Fruit fly (Drosophila melanogaster) whole organism, embryonic: ENCODE data around the gene scrib.

Experiments used
- Abd-B ChIP-seq: fragments of 200-800 bp; sonication (Bioruptor generic); optimal IDR thresholded peaks from 2 replicates; lab custom pipeline; 2018; ENCODE audit warnings: missing biosample characterization, mild to moderate bottlenecking, missing genetic modification characterization, moderate library complexity
- Bgb ChIP-seq: fragments of 200-800 bp; sonication (Bioruptor generic); IDR thresholded peaks from 2 replicates; pipeline ENCODE4 v1.3.6; 2022; ENCODE audit warnings: missing biosample characterization, missing genetic modification characterization; ENCODE audit not compliant: partially characterized antibody
- CG10431 ChIP-seq: fragments of 200-800 bp; sonication (Bioruptor generic); optimal IDR thresholded peaks from 3 replicates; lab custom pipeline; 2018; ENCODE audit warnings: missing biosample characterization, mild to moderate bottlenecking, missing genetic modification characterization
- CG10565 ChIP-seq: fragments of 200-800 bp; sonication (Bioruptor generic); optimal IDR thresholded peaks from 3 replicates; lab custom pipeline; 2016; ENCODE audit warnings: missing biosample characterization, mild to moderate bottlenecking, missing genetic modification characterization
- CG11696 ChIP-seq: fragments of 200-800 bp; sonication (Bioruptor generic); IDR thresholded peaks from 2 replicates; pipeline ENCODE4 v1.3.6; 2022; ENCODE audit warnings: missing biosample characterization, missing genetic modification characterization
- CG13123 ChIP-seq: fragments of 200-800 bp; sonication (Bioruptor generic); optimal IDR thresholded peaks from 2 replicates; lab custom pipeline; 2016; ENCODE audit warnings: missing biosample characterization, missing genetic modification characterization
- CG1647 ChIP-seq: fragments of 200-800 bp; sonication (Bioruptor generic); optimal IDR thresholded peaks from 3 replicates; lab custom pipeline; 2016; ENCODE audit warnings: missing biosample characterization, missing genetic modification characterization
- CG18011 ChIP-seq: fragments of 200-800 bp; sonication (Bioruptor generic); optimal IDR thresholded peaks from 2 replicates; lab custom pipeline; 2017; ENCODE audit warnings: missing biosample characterization, missing genetic modification characterization, mild to moderate bottlenecking, moderate library complexity, missing genotype
- CG18476 ChIP-seq: fragments of 200-800 bp; sonication (Bioruptor generic); optimal IDR thresholded peaks from 2 replicates; lab custom pipeline; 2016; ENCODE audit warnings: missing biosample characterization, mild to moderate bottlenecking, missing genetic modification characterization
- CG2116 ChIP-seq: fragments of 200-800 bp; sonication (Bioruptor generic); optimal IDR thresholded peaks from 3 replicates; lab custom pipeline; 2018; ENCODE audit warnings: missing biosample characterization, mild to moderate bottlenecking, missing genetic modification characterization
- CG2120 ChIP-seq: fragments of 200-800 bp; sonication (Bioruptor generic); optimal IDR thresholded peaks from 3 replicates; lab custom pipeline; 2016; ENCODE audit warnings: missing biosample characterization, missing genetic modification characterization
- CG3163 ChIP-seq: fragments of 200-800 bp; sonication (Bioruptor generic); optimal IDR thresholded peaks from 3 replicates; lab custom pipeline; 2016; ENCODE audit warnings: missing biosample characterization, missing genetic modification characterization
- CG3407 ChIP-seq: fragments of 200-800 bp; sonication (Bioruptor generic); optimal IDR thresholded peaks from 2 replicates; lab custom pipeline; 2018; ENCODE audit warnings: missing biosample characterization, mild to moderate bottlenecking, missing genetic modification characterization
- CG3838 ChIP-seq: fragments of 200-800 bp; sonication (Bioruptor generic); optimal IDR thresholded peaks from 3 replicates; lab custom pipeline; 2016; ENCODE audit warnings: missing biosample characterization, missing genetic modification characterization
- CG43689 ChIP-seq: fragments of 200-800 bp; sonication (Bioruptor generic); IDR thresholded peaks from 2 replicates; pipeline ENCODE4 v1.3.6; 2022; ENCODE audit warnings: missing biosample characterization, missing genetic modification characterization
- CG7372 ChIP-seq: fragments of 200-800 bp; sonication (Bioruptor generic); IDR thresholded peaks from 2 replicates; pipeline ENCODE4 v1.3.6; 2022; ENCODE audit warnings: missing biosample characterization, missing genetic modification characterization
- CG7839 ChIP-seq: fragments of 200-800 bp; sonication (Bioruptor generic); optimal IDR thresholded peaks from 3 replicates; lab custom pipeline; 2018; ENCODE audit warnings: missing biosample characterization, mild to moderate bottlenecking, missing genetic modification characterization, moderate library complexity
- CG8944 ChIP-seq: fragments of 200-800 bp; sonication (Bioruptor generic); optimal IDR thresholded peaks from 3 replicates; lab custom pipeline; 2016; ENCODE audit warnings: missing biosample characterization, missing genetic modification characterization
- Camta ChIP-seq: fragments of 200-800 bp; sonication (Bioruptor generic); optimal IDR thresholded peaks from 2 replicates; lab custom pipeline; 2016; ENCODE audit warnings: missing biosample characterization, missing genetic modification characterization
- Dbx ChIP-seq: fragments of 200-800 bp; sonication (Bioruptor generic); IDR thresholded peaks from 3 replicates; pipeline ENCODE4 v1.3.6; 2022; ENCODE audit warnings: missing biosample characterization, missing genetic modification characterization
- Dp ChIP-seq: fragments of 200-800 bp; sonication (Bioruptor generic); optimal IDR thresholded peaks from 2 replicates; lab custom pipeline; 2018; ENCODE audit warnings: missing biosample characterization, mild to moderate bottlenecking, missing genetic modification characterization, moderate library complexity
- GATAe ChIP-seq: fragments of 200-800 bp; sonication (Bioruptor generic); conservative IDR thresholded peaks from 2 replicates; pipeline ENCODE4 v1.3.6; 2022; ENCODE audit warnings: missing biosample characterization, missing genetic modification characterization
- HLH3B ChIP-seq: fragments of 200-800 bp; sonication (Bioruptor generic); IDR thresholded peaks from 2 replicates; pipeline ENCODE4 v1.3.6; 2022; ENCODE audit warnings: missing biosample characterization, missing genetic modification characterization
- Hmx ChIP-seq: fragments of 200-800 bp; sonication (Bioruptor generic); optimal IDR thresholded peaks from 2 replicates; lab custom pipeline; 2016; ENCODE audit warnings: missing biosample characterization, missing genetic modification characterization
- Hr51 ChIP-seq, 2 experiments: fragments of 200-800 bp; sonication (Bioruptor generic); optimal IDR thresholded peaks; 2 replicates in 1 of 2; 3 replicates in 1 of 2; lab custom pipeline; 2016 to 2018; ENCODE audit warnings: missing biosample characterization in 2 of 2, missing genetic modification characterization in 2 of 2, mild to moderate bottlenecking in 1 of 2, moderate library complexity in 1 of 2
- NfI ChIP-seq: fragments of 200-800 bp; sonication (Bioruptor generic); optimal IDR thresholded peaks from 3 replicates; lab custom pipeline; 2018; ENCODE audit warnings: missing biosample characterization, mild to moderate bottlenecking, missing genetic modification characterization, moderate library complexity
- PHDP ChIP-seq: fragments of 200-800 bp; sonication (Bioruptor generic); optimal IDR thresholded peaks from 3 replicates; lab custom pipeline; 2018; ENCODE audit warnings: missing biosample characterization, mild to moderate bottlenecking, missing genetic modification characterization, moderate library complexity
- Rfx ChIP-seq: fragments of 200-800 bp; sonication (Bioruptor generic); IDR thresholded peaks from 2 replicates; pipeline ENCODE4 v1.3.6; 2022; ENCODE audit warnings: missing biosample characterization, missing genetic modification characterization
- Taf1 ChIP-seq: fragments of 200-800 bp; sonication (Bioruptor generic); IDR thresholded peaks from 2 replicates; pipeline ENCODE4 v1.3.6; 2022; ENCODE audit warnings: missing biosample characterization, missing genetic modification characterization
- al ChIP-seq: fragments of 200-800 bp; sonication (Bioruptor generic); IDR thresholded peaks from 2 replicates; pipeline ENCODE4 v1.3.6; 2022; ENCODE audit warnings: missing biosample characterization, missing genetic modification characterization
- bcd ChIP-seq: fragments of 200-800 bp; sonication (Bioruptor generic); optimal IDR thresholded peaks from 2 replicates; lab custom pipeline; 2017; ENCODE audit warnings: missing biosample characterization, mild to moderate bottlenecking, missing genetic modification characterization
- bsh ChIP-seq, 2 experiments: fragments of 200-800 bp; sonication (Bioruptor generic); optimal IDR thresholded peaks; 2 replicates each; lab custom pipeline; 2017 to 2018; ENCODE audit warnings: mild to moderate bottlenecking in 2 of 2, missing biosample characterization in 2 of 2, missing genetic modification characterization in 2 of 2, moderate library complexity in 1 of 2
- dmrt99B ChIP-seq: fragments of 200-800 bp; sonication (Bioruptor generic); optimal IDR thresholded peaks from 2 replicates; lab custom pipeline; 2018; ENCODE audit warnings: missing biosample characterization, mild to moderate bottlenecking, missing genetic modification characterization, moderate library complexity
- dysf ChIP-seq: fragments of 200-800 bp; sonication (Bioruptor generic); IDR thresholded peaks from 3 replicates; pipeline ENCODE4 v1.3.6; 2022; ENCODE audit warnings: missing biosample characterization, missing genetic modification characterization
- eyg ChIP-seq: fragments of 200-800 bp; sonication (Bioruptor generic); optimal IDR thresholded peaks from 3 replicates; lab custom pipeline; 2016; ENCODE audit warnings: missing biosample characterization, missing genetic modification characterization
- fru ChIP-seq: fragments of >200 bp; optimal IDR thresholded peaks from 2 replicates; lab custom pipeline; 2017
- gsb-n ChIP-seq: fragments of 200-800 bp; sonication (Bioruptor generic); optimal IDR thresholded peaks from 3 replicates; lab custom pipeline; 2018; ENCODE audit warnings: missing biosample characterization, mild to moderate bottlenecking, missing genetic modification characterization
- hbn ChIP-seq: fragments of 200-800 bp; sonication (Bioruptor generic); IDR thresholded peaks from 2 replicates; pipeline ENCODE4 v1.3.6; 2022; ENCODE audit warnings: missing biosample characterization, missing genetic modification characterization; ENCODE audit not compliant: partially characterized antibody
- her ChIP-seq: fragments of 200-800 bp; sonication (Bioruptor generic); optimal IDR thresholded peaks from 2 replicates; lab custom pipeline; 2016; ENCODE audit warnings: missing biosample characterization, missing genetic modification characterization
- lbe ChIP-seq: fragments of 200-800 bp; sonication (Bioruptor generic); optimal IDR thresholded peaks from 2 replicates; lab custom pipeline; 2016; ENCODE audit warnings: missing biosample characterization, mild to moderate bottlenecking, missing genetic modification characterization
- lmd ChIP-seq: fragments of 200-800 bp; sonication (Bioruptor generic); IDR thresholded peaks from 2 replicates; pipeline ENCODE4 v1.3.6; 2022; ENCODE audit warnings: missing biosample characterization, missing genetic modification characterization
- nau ChIP-seq: fragments of 200-800 bp; sonication (Bioruptor generic); optimal IDR thresholded peaks from 3 replicates; lab custom pipeline; 2017; ENCODE audit warnings: missing biosample characterization, mild to moderate bottlenecking, missing genetic modification characterization, missing genetic modification reagents
- nom ChIP-seq: fragments of 200-800 bp; sonication (Bioruptor generic); optimal IDR thresholded peaks from 2 replicates; lab custom pipeline; 2017; ENCODE audit warnings: missing biosample characterization, missing genetic modification characterization, mild to moderate bottlenecking, moderate library complexity, missing genetic modification reagents
- pfk ChIP-seq: fragments of 200-800 bp; sonication (Bioruptor generic); optimal IDR thresholded peaks from 2 replicates; lab custom pipeline; 2018; ENCODE audit warnings: missing biosample characterization, mild to moderate bottlenecking, missing genetic modification characterization, moderate library complexity
- phol ChIP-seq: fragments of 200-800 bp; sonication (Bioruptor generic); optimal IDR thresholded peaks from 3 replicates; lab custom pipeline; 2018; ENCODE audit warnings: missing biosample characterization, mild to moderate bottlenecking, missing genetic modification characterization, moderate library complexity
- pum ChIP-seq: fragments of 200-800 bp; sonication (Bioruptor generic); optimal IDR thresholded peaks from 2 replicates; lab custom pipeline; 2016; ENCODE audit warnings: missing biosample characterization, missing genetic modification characterization
- salm ChIP-seq: fragments of 200-800 bp; sonication (Bioruptor generic); optimal IDR thresholded peaks from 2 replicates; lab custom pipeline; 2018; ENCODE audit warnings: missing biosample characterization, mild to moderate bottlenecking, missing genetic modification characterization
- sim ChIP-seq: fragments of 200-800 bp; sonication (Bioruptor generic); IDR thresholded peaks from 2 replicates; pipeline ENCODE4 v1.3.6; 2022; ENCODE audit warnings: missing biosample characterization, missing genetic modification characterization
- so ChIP-seq: fragments of 200-800 bp; sonication (Bioruptor generic); IDR thresholded peaks from 3 replicates; pipeline ENCODE4 v1.3.6; 2022; ENCODE audit warnings: missing biosample characterization, missing genetic modification characterization
- ssp ChIP-seq: fragments of 200-800 bp; sonication (Bioruptor generic); IDR thresholded peaks from 2 replicates; pipeline ENCODE4 v1.3.6; 2022; ENCODE audit warnings: missing biosample characterization, missing genetic modification characterization
- tgo ChIP-seq: fragments of 200-800 bp; sonication (Bioruptor generic); IDR thresholded peaks from 3 replicates; pipeline ENCODE4 v1.3.6; 2022; ENCODE audit warnings: missing biosample characterization, missing genetic modification characterization
- zen ChIP-seq: fragments of 200-800 bp; sonication (Bioruptor generic); optimal IDR thresholded peaks from 3 replicates; lab custom pipeline; 2018; ENCODE audit warnings: missing biosample characterization, mild to moderate bottlenecking, missing genetic modification characterization, moderate library complexity

Gene scrib

DNA sequence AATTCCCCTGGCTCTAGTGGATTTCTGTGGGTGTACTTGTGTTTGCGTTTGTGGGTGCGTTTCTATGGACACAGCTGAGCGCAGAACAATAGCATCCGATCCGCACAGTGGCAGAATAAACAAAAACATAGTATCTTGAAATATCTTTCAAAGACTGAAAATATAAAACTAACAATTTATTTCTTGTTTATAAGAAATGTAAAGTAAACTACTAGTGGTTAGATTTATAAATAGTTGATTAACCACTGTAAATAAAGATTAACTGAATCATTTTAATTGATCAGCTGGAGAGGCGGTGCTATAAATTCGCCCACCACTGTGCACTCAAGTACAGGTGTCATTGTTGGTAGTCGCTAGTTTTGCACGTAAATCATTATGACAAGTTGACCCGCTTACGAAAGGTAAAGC lies 11.5 kb downstream of the scrib start (continued):
- peak; percentile 63 for TF ChIP-seq dmrt99B
- TF ChIP-seq Hmx = no peak
- TF ChIP-seq CG8944 (GFP tag; lab: Kevin White, UChicago) = no peak
- no peak for TF ChIP-seq Camta
- TF ChIP-seq lmd (GFP tag; lab: Robert Waterston, UW) = peak; percentile 46; the same call in 1 of the 2 replicates
- TF ChIP-seq CG2120 (GFP tag; lab: Kevin White, UChicago) = peak; percentile 30
- no peak for TF ChIP-seq CG10565
- TF ChIP-seq her (GFP tag; lab: Kevin White, UChicago) = no peak
- TF ChIP-seq CG13123 (GFP tag; lab: Kevin White, UChicago) = no peak
- TF ChIP-seq salm = no peak
- no peak for TF ChIP-seq nom (GFP tag; lab: Kevin White, UChicago)
- peak; percentile 16 for TF ChIP-seq CG18476 (GFP tag; lab: Kevin White, UChicago)
- TF ChIP-seq al (GFP tag; lab: Robert Waterston, UW) = no peak
- no peak for TF ChIP-seq CG18011 (GFP tag; lab: Kevin White, UChicago)
- no peak for TF ChIP-seq Taf1 (GFP tag; lab: Robert Waterston, UW)
- TF ChIP-seq NfI = peak; percentile 37
- peak; percentile 66 for TF ChIP-seq CG7839 (tag; lab: Kevin White, UChicago)
- no peak for TF ChIP-seq CG3163 (GFP tag; lab: Kevin White, UChicago)
- TF ChIP-seq lbe (GFP tag; lab: Kevin White, UChicago) = no peak
- TF ChIP-seq pum (GFP tag; lab: Kevin White, UChicago) = no peak
- no peak for TF ChIP-seq so
- TF ChIP-seq dysf = no peak
- peak; percentile 41 for TF ChIP-seq bcd
- TF ChIP-seq PHDP (tag; lab: Kevin White, UChicago) = peak; percentile 70
- peak; percentile 19 for TF ChIP-seq zen (tag; lab: Kevin White, UChicago)
- TF ChIP-seq tgo (GFP tag; lab: Robert Waterston, UW) = peak; percentile 33; the same call in 1 of the 3 replicates
- peak; percentile 52 for TF ChIP-seq Rfx
- TF ChIP-seq hbn = no peak
- peak; percentile 25 to 62 for TF ChIP-seq Hr51 (GFP tag; optimal IDR thresholded peaks at IDR 0.05; lab: Kevin White, UChicago)
- no peak for TF ChIP-seq ssp (GFP tag; lab: Robert Waterston, UW)
- TF ChIP-seq nau (GFP tag; lab: Kevin White, UChicago) = peak; percentile 30
- TF ChIP-seq HLH3B = peak; percentile 23
- peak; percentile 54 for TF ChIP-seq CG3407 (GFP tag; lab: Kevin White, UChicago)
- TF ChIP-seq fru (lab: Kevin White, UChicago) = no peak
- TF ChIP-seq CG11696 (GFP tag; lab: Robert Waterston, UW) = peak; percentile 83
- TF ChIP-seq CG10431 (GFP tag; lab: Kevin White, UChicago) = no peak
- no peak for TF ChIP-seq CG2116 (GFP tag; lab: Kevin White, UChicago)
- TF ChIP-seq CG43689 = no peak
- TF ChIP-seq pfk (GFP tag; lab: Kevin White, UChicago) = no peak
- no peak for TF ChIP-seq Dp (GFP tag; lab: Kevin White, UChicago)
- no peak for TF ChIP-seq CG7372 (GFP tag; lab: Robert Waterston, UW)
- no peak for TF ChIP-seq CG1647 (GFP tag; lab: Kevin White, UChicago)
- TF ChIP-seq Abd-B = no peak
- TF ChIP-seq Bgb = no peak
- no peak for TF ChIP-seq eyg
- peak; percentile 56 for TF ChIP-seq phol (tag; lab: Kevin White, UChicago)
- TF ChIP-seq Dbx (GFP tag; lab: Robert Waterston, UW) = 0 out of 3 replicates have a peak, but pooled peaks have one; percentile 43
- TF ChIP-seq GATAe (GFP tag; lab: Robert Waterston, UW) = no peak
- TF ChIP-seq gsb-n (tag; lab: Kevin White, UChicago) = peak; percentile 54
- TF ChIP-seq CG3838 (GFP tag; lab: Kevin White, UChicago) = no peak
- TF ChIP-seq sim (GFP tag; lab: Robert Waterston, UW) = no peak
- TF ChIP-seq bsh (GFP tag; optimal IDR thresholded peaks at IDR 0.05; lab: Kevin White, UChicago) = peak in 1 of 2 experiments; percentile 65
